Fruit fly (Drosophila melanogaster) whole organism, pupa: ENCODE measurements around the gene CG4053.

Experiments used
- CG10348 ChIP-seq: fragments of 200-800 bp; sonication (Bioruptor generic); IDR thresholded peaks from 2 replicates; pipeline ENCODE4 v1.3.6; 2022; ENCODE audit warnings: missing biosample characterization, missing genetic modification characterization
- CG12605 ChIP-seq: fragments of 200-800 bp; sonication (Bioruptor generic); IDR thresholded peaks from 2 replicates; pipeline ENCODE4 v1.3.6; 2022; ENCODE audit warnings: missing biosample characterization, missing genetic modification characterization
- CG13204 ChIP-seq: fragments of 200-800 bp; sonication (Bioruptor generic); optimal IDR thresholded peaks from 2 replicates; lab custom pipeline; 2018; ENCODE audit warnings: missing biosample characterization, mild to moderate bottlenecking, missing genetic modification characterization, moderate library complexity
- CG14655 ChIP-seq: fragments of 200-800 bp; sonication (Bioruptor generic); optimal IDR thresholded peaks from 3 replicates; lab custom pipeline; 2017; ENCODE audit warnings: mild to moderate bottlenecking, missing biosample characterization, missing genetic modification reagents, missing genetic modification characterization
- CG15710 ChIP-seq: fragments of 200-800 bp; sonication (Bioruptor generic); optimal IDR thresholded peaks from 2 replicates; lab custom pipeline; 2018; ENCODE audit warnings: missing biosample characterization, mild to moderate bottlenecking, missing genetic modification characterization, moderate library complexity
- CG17806 ChIP-seq: fragments of 200-800 bp; sonication (Bioruptor generic); optimal IDR thresholded peaks from 2 replicates; lab custom pipeline; 2018; ENCODE audit warnings: missing biosample characterization, mild to moderate bottlenecking, missing genetic modification characterization, moderate library complexity
- CG32121 ChIP-seq: fragments of 200-800 bp; sonication (Bioruptor generic); IDR thresholded peaks from 2 replicates; pipeline ENCODE4 v1.3.6; 2022; ENCODE audit warnings: missing biosample characterization, missing genetic modification characterization
- CG34367 ChIP-seq: fragments of 200-800 bp; sonication (Bioruptor generic); optimal IDR thresholded peaks from 2 replicates; lab custom pipeline; 2018; ENCODE audit warnings: missing biosample characterization, mild to moderate bottlenecking, missing genetic modification characterization
- CG4496 ChIP-seq: fragments of 200-800 bp; sonication (Bioruptor generic); IDR thresholded peaks from 3 replicates; pipeline ENCODE4 v1.3.6; 2022; ENCODE audit warnings: missing biosample characterization, missing genetic modification characterization
- CG8159 ChIP-seq: fragments of 200-800 bp; sonication (Bioruptor generic); optimal IDR thresholded peaks from 3 replicates; lab custom pipeline; 2018; ENCODE audit warnings: missing biosample characterization, mild to moderate bottlenecking, missing genetic modification characterization, moderate library complexity
- CG8301 ChIP-seq: fragments of 200-800 bp; sonication (Bioruptor generic); optimal IDR thresholded peaks from 2 replicates; lab custom pipeline; 2018; ENCODE audit warnings: missing biosample characterization, mild to moderate bottlenecking, missing genetic modification characterization
- CG9948 ChIP-seq: fragments of 200-800 bp; sonication (Bioruptor generic); optimal IDR thresholded peaks from 2 replicates; lab custom pipeline; 2018; ENCODE audit warnings: missing biosample characterization, mild to moderate bottlenecking, missing genetic modification characterization, moderate library complexity
- D1 ChIP-seq: fragments of 200-800 bp; sonication (Bioruptor generic); optimal IDR thresholded peaks from 2 replicates; lab custom pipeline; 2018; ENCODE audit warnings: missing biosample characterization, mild to moderate bottlenecking, missing genetic modification characterization, moderate library complexity
- EcR ChIP-seq: fragments of 200-800 bp; sonication (Bioruptor generic); optimal IDR thresholded peaks from 3 replicates; lab custom pipeline; 2019; ENCODE audit warnings: missing biosample characterization, missing genetic modification characterization, mild to moderate bottlenecking, moderate library complexity, missing genetic modification reagents
- Ets98B ChIP-seq: fragments of 200-800 bp; sonication (Bioruptor generic); IDR thresholded peaks from 2 replicates; pipeline ENCODE4 v1.3.6; 2022; ENCODE audit warnings: missing biosample characterization, missing genetic modification characterization
- Pif1A ChIP-seq: fragments of 200-800 bp; sonication (Bioruptor generic); optimal IDR thresholded peaks from 3 replicates; lab custom pipeline; 2016; ENCODE audit warnings: missing biosample characterization, missing genetic modification characterization
- Pif1B ChIP-seq: fragments of 200-800 bp; sonication (Bioruptor generic); optimal IDR thresholded peaks from 3 replicates; lab custom pipeline; 2016; ENCODE audit warnings: missing biosample characterization, missing genetic modification characterization
- Snoo ChIP-seq: fragments of 200-800 bp; sonication (Bioruptor generic); optimal IDR thresholded peaks from 3 replicates; lab custom pipeline; 2017; ENCODE audit warnings: missing biosample characterization, mild to moderate bottlenecking, missing genetic modification characterization, inconsistent platforms
- fd96Ca ChIP-seq: fragments of 200-800 bp; sonication (Bioruptor generic); IDR thresholded peaks from 3 replicates; pipeline ENCODE4 v1.3.6; 2022; ENCODE audit warnings: missing biosample characterization, missing genetic modification characterization
- gl ChIP-seq: fragments of 200-800 bp; sonication (Bioruptor generic); optimal IDR thresholded peaks from 2 replicates; lab custom pipeline; 2018; ENCODE audit warnings: missing biosample characterization, mild to moderate bottlenecking, missing genetic modification characterization
- rn ChIP-seq: fragments of 200-800 bp; sonication (Bioruptor generic); IDR thresholded peaks from 2 replicates; pipeline ENCODE4 v1.3.6; 2022; ENCODE audit warnings: missing biosample characterization, missing genetic modification characterization

CG4053 gene

dm6 chr3R:17130326-17130725, 1.7 kb downstream of the CG4053 start, which contains the start of gene CG17475:
Gene CG17475 (minus strand): TSS chr3R:17130426.
- TF ChIP-seq CG14655 (GFP tag; lab: Kevin White, UChicago) = no peak
- TF ChIP-seq EcR (GFP tag; lab: Kevin White, UChicago) = no peak
- no peak for TF ChIP-seq CG12605
- TF ChIP-seq Snoo = no peak
- TF ChIP-seq Ets98B = no peak
- TF ChIP-seq CG10348 (GFP tag; lab: Robert Waterston, UW) = no peak
- TF ChIP-seq fd96Ca (GFP tag; lab: Robert Waterston, UW) = no peak
- TF ChIP-seq CG15710 = no peak
- no peak for TF ChIP-seq CG17806 (tag; lab: Kevin White, UChicago)
- TF ChIP-seq CG4496 (GFP tag; lab: Robert Waterston, UW) = no peak
- no peak for TF ChIP-seq CG9948 (tag; lab: Kevin White, UChicago)
- TF ChIP-seq CG8159 (tag; lab: Kevin White, UChicago) = no peak
- no peak for TF ChIP-seq CG8301
- TF ChIP-seq D1 = no peak
- no peak for TF ChIP-seq Pif1B
- no peak for TF ChIP-seq Pif1A

DNA sequence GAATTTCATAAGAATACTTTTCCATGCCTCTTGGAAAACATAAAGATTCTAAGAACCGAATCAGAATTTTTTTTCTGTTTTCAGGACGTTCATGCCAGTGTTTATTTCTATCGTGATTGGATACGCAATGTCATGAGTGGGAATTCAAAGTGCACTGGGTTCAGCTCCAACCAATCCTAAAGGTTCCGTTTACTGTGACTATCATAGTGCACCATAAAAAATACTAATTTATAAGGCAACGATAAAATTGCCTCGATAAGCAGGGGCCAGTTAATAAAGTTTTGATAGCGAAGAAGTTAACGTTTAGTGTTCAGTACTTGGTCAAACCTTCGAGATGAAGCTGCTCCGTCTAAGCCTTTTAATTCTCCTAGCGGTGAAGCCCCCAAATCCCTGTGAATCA, 4.1 kb downstream of the CG4053 start, which contains the start of gene CG31265:
TSS of gene CG31265 (plus strand) at position 301 of the 400 bp plus-strand sequence.
- TF ChIP-seq CG32121 (GFP tag; lab: Robert Waterston, UW) = no peak
- TF ChIP-seq CG9948 (tag; lab: Kevin White, UChicago) = no peak
- TF ChIP-seq gl (tag; lab: Kevin White, UChicago) = no peak
- TF ChIP-seq Snoo = no peak
- no peak for TF ChIP-seq Ets98B
- no peak for TF ChIP-seq fd96Ca (GFP tag; lab: Robert Waterston, UW)
- no peak for TF ChIP-seq CG10348 (GFP tag; lab: Robert Waterston, UW)
- TF ChIP-seq EcR (GFP tag; lab: Kevin White, UChicago) = no peak
- no peak for TF ChIP-seq rn
- no peak for TF ChIP-seq CG13204
- TF ChIP-seq Pif1B = no peak
- TF ChIP-seq CG15710 = no peak
- no peak for TF ChIP-seq CG14655 (GFP tag; lab: Kevin White, UChicago)
- TF ChIP-seq CG8301 = no peak
- TF ChIP-seq CG34367 = no peak
- TF ChIP-seq CG17806 (tag; lab: Kevin White, UChicago) = no peak

dm6 chr3R:17126838-17127237, 5.2 kb downstream of the CG4053 start, which contains the start of the genes CG17477 and CG31269:
Gene CG17477 (minus strand): TSS chr3R:17126938.
Gene CG31269 (plus strand): TSS chr3R:17127126.
- TF ChIP-seq CG12605 = no peak
- TF ChIP-seq CG14655 (GFP tag; lab: Kevin White, UChicago) = no peak
- no peak for TF ChIP-seq CG17806 (tag; lab: Kevin White, UChicago)
- TF ChIP-seq Ets98B = no peak
- TF ChIP-seq CG32121 (GFP tag; lab: Robert Waterston, UW) = no peak
- TF ChIP-seq Pif1A = no peak
- no peak for TF ChIP-seq CG10348 (GFP tag; lab: Robert Waterston, UW)
- no peak for TF ChIP-seq gl (tag; lab: Kevin White, UChicago)
- TF ChIP-seq CG15710 = no peak
- no peak for TF ChIP-seq Snoo
- TF ChIP-seq CG9948 (tag; lab: Kevin White, UChicago) = no peak
- TF ChIP-seq CG8159 (tag; lab: Kevin White, UChicago) = no peak
- no peak for TF ChIP-seq rn
- no peak for TF ChIP-seq EcR (GFP tag; lab: Kevin White, UChicago)
- TF ChIP-seq CG8301 = no peak
- no peak for TF ChIP-seq CG13204
- no peak for TF ChIP-seq CG34367
- no peak for TF ChIP-seq D1
- TF ChIP-seq, all 21 proteins: peak for 0

dm6 chr3R:17125339-17126044, 6.5 kb downstream of the CG4053 start, which contains the start of gene cher:
Gene cher (minus strand): TSS chr3R:17125389.
- TF ChIP-seq CG8301 = no peak
- TF ChIP-seq CG15710 = no peak
- TF ChIP-seq CG17806 (tag; lab: Kevin White, UChicago) = no peak
- no peak for TF ChIP-seq Pif1B

DNA sequence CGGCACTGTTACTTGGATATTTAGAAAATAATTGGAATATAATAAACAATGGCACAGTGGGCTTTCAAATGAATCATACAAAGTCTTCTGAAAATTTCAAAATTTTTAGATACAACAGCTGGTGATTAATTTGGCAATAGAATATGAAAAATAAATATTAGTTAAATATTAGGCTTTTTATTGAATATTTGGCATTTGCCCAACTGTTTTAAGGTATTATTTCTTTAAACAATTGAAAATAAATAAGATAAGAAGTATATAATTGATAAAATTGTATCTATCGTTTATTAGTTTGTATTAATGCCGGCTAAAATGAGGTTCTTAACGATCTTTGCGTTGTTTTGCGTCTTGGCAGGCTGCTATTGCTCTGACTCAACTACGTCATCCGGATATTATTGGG, 7.8 kb downstream of the CG4053 start, which contains the start of gene CG45079:
TSS of gene CG45079 (plus strand) at position 301 of the 400 bp plus-strand sequence.
- no peak for TF ChIP-seq CG32121 (GFP tag; lab: Robert Waterston, UW)
- no peak for TF ChIP-seq D1
- no peak for TF ChIP-seq CG8301
- no peak for TF ChIP-seq Pif1A
- TF ChIP-seq rn = no peak
- TF ChIP-seq Ets98B = no peak
- TF ChIP-seq Snoo = no peak
- no peak for TF ChIP-seq CG14655 (GFP tag; lab: Kevin White, UChicago)
- no peak for TF ChIP-seq CG15710

dm6 chr3R:17122796-17123504, 9.0 kb downstream of the CG4053 start:
- TF ChIP-seq CG12605 = no peak
- TF ChIP-seq CG14655 (GFP tag; lab: Kevin White, UChicago) = peak; percentile 36
- TF ChIP-seq fd96Ca (GFP tag; lab: Robert Waterston, UW) = 0 out of 3 replicates have a peak, but pooled peaks have one; percentile 7
